Fruit fly (Drosophila melanogaster) whole organism, prepupa: ENCODE measurements around the gene CG33927.

Experiments
- Blimp-1 ChIP-seq: fragments of 200-800 bp; sonication (Bioruptor generic); optimal IDR thresholded peaks from 3 replicates; lab custom pipeline; 2017; ENCODE audit warnings: missing biosample characterization, missing genetic modification characterization, mild to moderate bottlenecking, moderate library complexity, missing genetic modification reagents
- CG10631 ChIP-seq: fragments of 200-800 bp; sonication (Bioruptor generic); optimal IDR thresholded peaks from 2 replicates; lab custom pipeline; 2016; ENCODE audit warnings: missing biosample characterization, missing genetic modification characterization
- CG10669 ChIP-seq: fragments of 200-800 bp; sonication (Bioruptor generic); optimal IDR thresholded peaks from 3 replicates; lab custom pipeline; 2018; ENCODE audit warnings: missing biosample characterization, mild to moderate bottlenecking, missing genetic modification characterization, moderate library complexity
- CG11902 ChIP-seq: fragments of 200-800 bp; sonication (Bioruptor generic); optimal IDR thresholded peaks from 3 replicates; lab custom pipeline; 2016; ENCODE audit warnings: missing biosample characterization, missing genetic modification characterization
- CG15336 ChIP-seq: fragments of 200-800 bp; sonication (Bioruptor generic); IDR thresholded peaks from 2 replicates; pipeline ENCODE4 v1.3.6; 2022; ENCODE audit warnings: missing biosample characterization, missing genetic modification characterization
- CG1621 ChIP-seq: fragments of 200-800 bp; sonication (Bioruptor generic); optimal IDR thresholded peaks from 3 replicates; lab custom pipeline; 2018; ENCODE audit warnings: missing biosample characterization, mild to moderate bottlenecking, missing genetic modification characterization
- CG16779 ChIP-seq: fragments of 200-800 bp; sonication (Bioruptor generic); optimal IDR thresholded peaks from 3 replicates; lab custom pipeline; 2017; ENCODE audit warnings: missing biosample characterization, mild to moderate bottlenecking, missing genetic modification characterization
- CG3032 ChIP-seq: fragments of 200-800 bp; optimal IDR thresholded peaks from 2 replicates; lab custom pipeline; 2019; ENCODE audit warnings: missing biosample characterization, mild to moderate bottlenecking, missing genetic modification characterization, moderate library complexity
- CG31627 ChIP-seq: fragments of 200-800 bp; sonication (Bioruptor generic); optimal IDR thresholded peaks from 3 replicates; lab custom pipeline; 2016; ENCODE audit warnings: missing biosample characterization, missing genetic modification characterization
- CG32006 ChIP-seq: fragments of 200-800 bp; sonication (Bioruptor generic); optimal IDR thresholded peaks from 3 replicates; lab custom pipeline; 2017; ENCODE audit warnings: missing biosample characterization, mild to moderate bottlenecking, missing genetic modification characterization
- CG3919 ChIP-seq: fragments of 200-800 bp; sonication (Bioruptor generic); optimal IDR thresholded peaks from 3 replicates; lab custom pipeline; 2016; ENCODE audit warnings: missing biosample characterization, missing genetic modification characterization
- CG4318 ChIP-seq: fragments of 200-800 bp; sonication (Bioruptor generic); optimal IDR thresholded peaks from 3 replicates; lab custom pipeline; 2017; ENCODE audit warnings: missing biosample characterization, mild to moderate bottlenecking, missing genetic modification characterization
- CG6163 ChIP-seq: fragments of 200-800 bp; sonication (Bioruptor generic); IDR thresholded peaks from 3 replicates; pipeline ENCODE4 v1.3.6; 2022; ENCODE audit warnings: missing biosample characterization, missing genetic modification characterization
- CG6276 ChIP-seq: fragments of 200-800 bp; sonication (Bioruptor generic); optimal IDR thresholded peaks from 2 replicates; lab custom pipeline; 2017; ENCODE audit warnings: missing biosample characterization, mild to moderate bottlenecking, missing genetic modification characterization
- CG6792 ChIP-seq: fragments of 200-800 bp; sonication (Bioruptor generic); optimal IDR thresholded peaks from 3 replicates; lab custom pipeline; 2016; ENCODE audit warnings: missing biosample characterization, missing genetic modification characterization
- CG6808 ChIP-seq: fragments of 200-800 bp; sonication (Bioruptor generic); optimal IDR thresholded peaks from 3 replicates; lab custom pipeline; 2017; ENCODE audit warnings: missing biosample characterization, missing genetic modification characterization, mild to moderate bottlenecking, moderate library complexity, missing genetic modification reagents
- CG6854 ChIP-seq: fragments of 200-800 bp; sonication (Bioruptor generic); optimal IDR thresholded peaks from 2 replicates; lab custom pipeline; 2017; ENCODE audit warnings: missing biosample characterization, mild to moderate bottlenecking, missing genetic modification characterization
- CG7368 ChIP-seq: fragments of 200-800 bp; sonication (Bioruptor generic); optimal IDR thresholded peaks from 3 replicates; lab custom pipeline; 2016; ENCODE audit warnings: missing biosample characterization, missing genetic modification characterization
- CG8119 ChIP-seq: fragments of 200-800 bp; sonication (Bioruptor generic); IDR thresholded peaks from 3 replicates; pipeline ENCODE4 v1.3.6; 2022; ENCODE audit warnings: missing biosample characterization, missing genetic modification characterization
- CG8319 ChIP-seq: fragments of 200-800 bp; sonication (Bioruptor generic); optimal IDR thresholded peaks from 3 replicates; lab custom pipeline; 2016; ENCODE audit warnings: missing biosample characterization, missing genetic modification characterization
- Eip75B ChIP-seq: fragments of 200-800 bp; sonication (Bioruptor generic); optimal IDR thresholded peaks from 3 replicates; lab custom pipeline; 2016; ENCODE audit warnings: missing biosample characterization, missing genetic modification characterization
- Eip78C ChIP-seq: fragments of 200-800 bp; sonication (Bioruptor generic); peaks from one replicate; lab custom pipeline; 2016; ENCODE audit warnings: missing biosample characterization, missing genetic modification characterization
- Eip93F ChIP-seq: fragments of 200-800 bp; sonication (Bioruptor generic); optimal IDR thresholded peaks from 2 replicates; lab custom pipeline; 2016; ENCODE audit warnings: missing biosample characterization, mild to moderate bottlenecking, missing genetic modification characterization
- Ets21C ChIP-seq: fragments of 200-800 bp; sonication (Bioruptor generic); optimal IDR thresholded peaks from 3 replicates; lab custom pipeline; 2016; ENCODE audit warnings: missing biosample characterization, missing genetic modification characterization
- Gug ChIP-seq: fragments of 200-800 bp; sonication (Bioruptor generic); IDR thresholded peaks from 2 replicates; pipeline ENCODE4 v1.3.6; 2022; ENCODE audit warnings: missing biosample characterization, missing genetic modification characterization
- Hr38 ChIP-seq: sonication (Bioruptor generic); optimal IDR thresholded peaks from 2 replicates; lab custom pipeline; 2016; ENCODE audit warnings: missing biosample characterization, missing genetic modification characterization
- Hr39 ChIP-seq: fragments of 200-800 bp; sonication (Bioruptor generic); optimal IDR thresholded peaks from 2 replicates; lab custom pipeline; 2016; ENCODE audit warnings: missing biosample characterization, missing genetic modification characterization
- Hr4 ChIP-seq: fragments of 200-800 bp; sonication (Bioruptor generic); optimal IDR thresholded peaks from 3 replicates; lab custom pipeline; 2016; ENCODE audit warnings: missing biosample characterization, missing genetic modification characterization
- Lpt ChIP-seq: fragments of 200-800 bp; sonication (Bioruptor generic); optimal IDR thresholded peaks from 3 replicates; lab custom pipeline; 2016; ENCODE audit warnings: missing biosample characterization, missing genetic modification characterization
- Met ChIP-seq: fragments of 200-800 bp; sonication (Bioruptor generic); optimal IDR thresholded peaks from 3 replicates; lab custom pipeline; 2016; ENCODE audit warnings: missing biosample characterization, missing genetic modification characterization
- OdsH ChIP-seq: fragments of 200-800 bp; sonication (Bioruptor generic); optimal IDR thresholded peaks from 3 replicates; lab custom pipeline; 2016; ENCODE audit warnings: missing biosample characterization, missing genetic modification characterization
- Sox102F ChIP-seq: fragments of 200-800 bp; sonication (Bioruptor generic); optimal IDR thresholded peaks from 2 replicates; lab custom pipeline; 2016; ENCODE audit warnings: missing biosample characterization, mild to moderate bottlenecking, missing genetic modification characterization
- Sox14 ChIP-seq: fragments of 200-800 bp; sonication (Bioruptor generic); optimal IDR thresholded peaks from 3 replicates; lab custom pipeline; 2016; ENCODE audit warnings: missing biosample characterization, missing genetic modification characterization
- Sox15 ChIP-seq: fragments of 200-800 bp; sonication (Bioruptor generic); optimal IDR thresholded peaks from 3 replicates; lab custom pipeline; 2016; ENCODE audit warnings: missing biosample characterization, missing genetic modification characterization
- achi ChIP-seq: fragments of 200-800 bp; sonication (Bioruptor generic); optimal IDR thresholded peaks from 3 replicates; lab custom pipeline; 2016; ENCODE audit warnings: missing biosample characterization, missing genetic modification characterization
- acj6 ChIP-seq: fragments of 200-800 bp; sonication (Bioruptor generic); optimal IDR thresholded peaks from 3 replicates; lab custom pipeline; 2016; ENCODE audit warnings: missing biosample characterization, missing genetic modification characterization
- cyc ChIP-seq: fragments of 200-800 bp; sonication (Bioruptor generic); optimal IDR thresholded peaks from 3 replicates; lab custom pipeline; 2016; ENCODE audit warnings: missing biosample characterization, missing genetic modification characterization
- dac ChIP-seq: fragments of 200-800 bp; sonication (Bioruptor generic); optimal IDR thresholded peaks from 2 replicates; lab custom pipeline; 2017; ENCODE audit warnings: missing biosample characterization, mild to moderate bottlenecking, missing genetic modification characterization
- dsx ChIP-seq: fragments of 200-800 bp; optimal IDR thresholded peaks from 3 replicates; lab custom pipeline; 2019; ENCODE audit warnings: missing biosample characterization, mild to moderate bottlenecking, missing genetic modification characterization, moderate library complexity; ENCODE audit not compliant: poor library complexity, severe bottlenecking
- eg ChIP-seq: fragments of 200-800 bp; sonication (Bioruptor generic); IDR thresholded peaks from 3 replicates; pipeline ENCODE4 v1.3.6; 2022; ENCODE audit warnings: missing biosample characterization, missing genetic modification characterization
- esn ChIP-seq: fragments of 200-800 bp; sonication (Bioruptor generic); optimal IDR thresholded peaks from 2 replicates; lab custom pipeline; 2016; ENCODE audit warnings: missing biosample characterization, mild to moderate bottlenecking, missing genetic modification characterization, moderate library complexity
- fd59A ChIP-seq: fragments of 200-800 bp; sonication (Bioruptor generic); optimal IDR thresholded peaks from 2 replicates; lab custom pipeline; 2017; ENCODE audit warnings: missing biosample characterization, mild to moderate bottlenecking, missing genetic modification characterization, missing genetic modification reagents
- fd85E ChIP-seq: fragments of 200-800 bp; sonication (Bioruptor generic); optimal IDR thresholded peaks from 3 replicates; lab custom pipeline; 2016; ENCODE audit warnings: missing biosample characterization, missing genetic modification characterization
- fkh ChIP-seq: fragments of 200-800 bp; sonication (Bioruptor generic); optimal IDR thresholded peaks from 3 replicates; lab custom pipeline; 2017; ENCODE audit warnings: missing biosample characterization, mild to moderate bottlenecking, missing genetic modification characterization, moderate library complexity
- lz ChIP-seq: fragments of 200-800 bp; sonication (Bioruptor generic); optimal IDR thresholded peaks from 3 replicates; lab custom pipeline; 2016; ENCODE audit warnings: missing biosample characterization, missing genetic modification characterization
- net ChIP-seq: fragments of 200-800 bp; sonication (Bioruptor generic); optimal IDR thresholded peaks from 3 replicates; lab custom pipeline; 2016; ENCODE audit warnings: missing biosample characterization, missing genetic modification characterization
- pdm3 ChIP-seq: fragments of 200-800 bp; sonication (Bioruptor generic); optimal IDR thresholded peaks from 3 replicates; lab custom pipeline; 2016; ENCODE audit warnings: missing biosample characterization, missing genetic modification characterization
- salr ChIP-seq, 2 experiments: fragments of 200-800 bp; sonication (Bioruptor generic); optimal IDR thresholded peaks; 3 replicates each; lab custom pipeline; 2016 to 2018; ENCODE audit warnings: missing biosample characterization in 2 of 2, missing genetic modification characterization in 2 of 2, mild to moderate bottlenecking in 1 of 2
- spab ChIP-seq: fragments of 200-800 bp; sonication (Bioruptor generic); optimal IDR thresholded peaks from 2 replicates; lab custom pipeline; 2017; ENCODE audit warnings: missing biosample characterization, mild to moderate bottlenecking, missing genetic modification characterization, missing genetic modification reagents
- ss ChIP-seq, 2 experiments: fragments of 200-800 bp; sonication (Bioruptor generic); optimal IDR thresholded peaks; 2 replicates in 1 of 2; 3 replicates in 1 of 2; lab custom pipeline; 2017 to 2018; ENCODE audit warnings: mild to moderate bottlenecking in 2 of 2, missing biosample characterization in 2 of 2, missing genetic modification characterization in 2 of 2, moderate library complexity in 1 of 2
- svp ChIP-seq: fragments of 200-800 bp; sonication (Bioruptor generic); peaks from one replicate; lab custom pipeline; 2016; ENCODE audit warnings: missing biosample characterization, missing genetic modification characterization
- topi ChIP-seq: fragments of 200-800 bp; sonication (Bioruptor generic); optimal IDR thresholded peaks from 3 replicates; lab custom pipeline; 2016; ENCODE audit warnings: missing biosample characterization, missing genetic modification characterization
- vri ChIP-seq: fragments of 200-800 bp; sonication (Bioruptor generic); optimal IDR thresholded peaks from 3 replicates; lab custom pipeline; 2016; ENCODE audit warnings: missing biosample characterization, mild to moderate bottlenecking, missing genetic modification characterization

Gene CG33927

dm6 chr3R:4687207-4687606 lies 3.2 kb downstream of the CG33927 start:
- TF ChIP-seq CG11902 (GFP tag; lab: Kevin White, UChicago) (no peak), CG6163 (no peak), spab (GFP tag; lab: Kevin White, UChicago) (peak; percentile 13), CG10631 (GFP tag; lab: Kevin White, UChicago) (peak; percentile 71), CG7368 (peak; percentile 44), CG3919 (GFP tag; lab: Kevin White, UChicago) (peak; percentile 64), Hr38 (GFP tag; lab: Kevin White, UChicago) (no peak), CG32006 (GFP tag; lab: Kevin White, UChicago) (peak; percentile 74), OdsH (GFP tag; lab: Kevin White, UChicago) (peak; percentile 61), Sox14 (GFP tag; lab: Kevin White, UChicago) (peak; percentile 67), Eip93F (GFP tag; lab: Kevin White, UChicago) (no peak), Blimp-1 (GFP tag; lab: Kevin White, UChicago) (no peak), salr (GFP tag; optimal IDR thresholded peaks at IDR 0.05; lab: Kevin White, UChicago) (peak; percentile 22 to 73), CG8319 (GFP tag; lab: Kevin White, UChicago) (peak; percentile 5), net (GFP tag; lab: Kevin White, UChicago) (peak; percentile 36), CG4318 (GFP tag; lab: Kevin White, UChicago) (peak; percentile 44), CG3032 (tag; lab: Kevin White, UChicago) (peak; percentile 29), pdm3 (GFP tag; lab: Kevin White, UChicago) (peak; percentile 56), Sox102F (GFP tag; lab: Kevin White, UChicago) (no peak), Hr39 (peak; percentile 25), topi (peak; percentile 10), CG6854 (GFP tag; lab: Kevin White, UChicago) (no peak), Hr4 (peak; percentile 64), CG8119 (GFP tag; lab: Robert Waterston, UW) (peak; percentile 69), Gug (GFP tag; lab: Robert Waterston, UW) (peak; percentile 56; the same call in 1 of the 2 replicates), esn (peak; percentile 28), cyc (GFP tag; lab: Kevin White, UChicago) (peak; percentile 32), eg (peak; percentile 65; the same call in 1 of the 3 replicates), CG31627 (GFP tag; lab: Kevin White, UChicago) (peak; percentile 23), CG10669 (GFP tag; lab: Kevin White, UChicago) (no peak), CG1621 (tag; lab: Kevin White, UChicago) (no peak), CG15336 (GFP tag; lab: Robert Waterston, UW) (peak; percentile 68), CG6808 (GFP tag; lab: Kevin White, UChicago) (peak; percentile 4), fd85E (GFP tag; lab: Kevin White, UChicago) (no peak), Met (peak; percentile 11), CG6792 (GFP tag; lab: Kevin White, UChicago) (peak; percentile 27), acj6 (peak; percentile 63), ss (GFP tag; optimal IDR thresholded peaks at IDR 0.05; lab: Kevin White, UChicago) (no peak), CG6276 (GFP tag; lab: Kevin White, UChicago) (peak; percentile 45), Sox15 (no peak), Ets21C (GFP tag; lab: Kevin White, UChicago) (no peak), vri (no peak), achi (GFP tag; lab: Kevin White, UChicago) (peak; percentile 74), fkh (GFP tag; lab: Kevin White, UChicago) (no peak), dsx (GFP tag; lab: Kevin White, UChicago) (no peak), Lpt (peak; percentile 60), Eip75B (GFP tag; lab: Kevin White, UChicago) (peak; percentile 64), Eip78C (peak; percentile 82), lz (peak; percentile 8), CG16779 (no peak), fd59A (GFP tag; lab: Kevin White, UChicago) (peak; percentile 12), dac (GFP tag; lab: Kevin White, UChicago) (peak; percentile 16), svp (GFP tag; lab: Kevin White, UChicago) (no peak)
